Worm (Caenorhabditis elegans) whole organism, L1 larva: ENCODE measurements around the gene F21F8.5.

Source experiments
- F16B12.6 ChIP-seq: fragments of 150-350 bp; optimal IDR thresholded peaks from 2 replicates; lab custom pipeline; 2014; ENCODE audit warnings: missing biosample characterization, missing genetic modification characterization
- aha-1 ChIP-seq: fragments of 150-350 bp; optimal IDR thresholded peaks from 2 replicates; lab custom pipeline; 2014; ENCODE audit warnings: missing biosample characterization, missing genetic modification characterization
- aly-2 ChIP-seq: fragments of 150-350 bp; optimal IDR thresholded peaks from 2 replicates; lab custom pipeline; 2014; ENCODE audit warnings: missing biosample characterization, missing genetic modification characterization
- ama-1 ChIP-seq: fragments of 150-350 bp; optimal IDR thresholded peaks from 2 replicates; lab custom pipeline; 2014
- blmp-1 ChIP-seq: fragments of 150-350 bp; optimal IDR thresholded peaks from 2 replicates; lab custom pipeline; 2014; ENCODE audit warnings: missing biosample characterization, missing genetic modification characterization
- efl-1 ChIP-seq, 4 experiments: fragments of 150-350 bp; optimal IDR thresholded peaks in 3 of 4; peaks in 1 of 4; 1 replicate in 1 of 4; 2 replicates in 3 of 4; lab custom pipeline; 2014; ENCODE audit warnings: missing biosample characterization in 2 of 4, missing genetic modification characterization in 2 of 4, missing genetic modification reagents in 2 of 4
- elt-2 ChIP-seq: sonication (generic microtip); optimal IDR thresholded peaks from 2 replicates; lab custom pipeline; 2016; ENCODE audit warnings: missing genetic modification characterization, mild to moderate bottlenecking, inconsistent platforms, missing compliant biosample characterization, missing genetic modification reagents
- elt-3 ChIP-seq, 6 experiments: fragments of 150-350 bp in 1 of 6; sonication (generic microtip); optimal IDR thresholded peaks; 2 replicates each; lab custom pipeline; 2017 to 2018; ENCODE audit warnings: missing biosample characterization in 6 of 6, missing genetic modification characterization in 6 of 6, inconsistent platforms in 1 of 6
- fkh-4 ChIP-seq: sonication (generic microtip); optimal IDR thresholded peaks from 2 replicates; lab custom pipeline; 2016; ENCODE audit warnings: missing compliant biosample characterization, missing genetic modification characterization, borderline replicate concordance
- fkh-8 ChIP-seq: sonication (generic microtip); optimal IDR thresholded peaks from 2 replicates; lab custom pipeline; 2016; ENCODE audit warnings: mild to moderate bottlenecking, missing genetic modification characterization, missing compliant biosample characterization
- fos-1 ChIP-seq: fragments of 150-350 bp; optimal IDR thresholded peaks from 2 replicates; lab custom pipeline; 2014; ENCODE audit warnings: missing biosample characterization, missing genetic modification characterization
- hlh-17 ChIP-seq: fragments of 200-800 bp; sonication (Bioruptor generic); optimal IDR thresholded peaks from 2 replicates; lab custom pipeline; 2018; ENCODE audit warnings: missing genetic modification characterization, mild to moderate bottlenecking, missing compliant biosample characterization, moderate library complexity, borderline replicate concordance
- hlh-4 ChIP-seq: sonication (generic microtip); optimal IDR thresholded peaks from 2 replicates; lab custom pipeline; 2016; ENCODE audit warnings: mild to moderate bottlenecking, missing genetic modification characterization, missing compliant biosample characterization
- isw-1 ChIP-seq: fragments of 200-800 bp; sonication (Bioruptor generic); IDR thresholded peaks from 2 replicates; pipeline ENCODE4 v1.3.6; 2022; ENCODE audit warnings: missing genetic modification characterization, missing compliant biosample characterization
- jun-1 ChIP-seq: fragments of 150-350 bp; optimal IDR thresholded peaks from 2 replicates; lab custom pipeline; 2014; ENCODE audit warnings: missing biosample characterization, missing genetic modification reagents, missing genetic modification characterization
- lin-13 ChIP-seq: fragments of 150-350 bp; optimal IDR thresholded peaks from 2 replicates; lab custom pipeline; 2014; ENCODE audit warnings: missing biosample characterization, missing genetic modification reagents, missing genetic modification characterization
- lin-14 ChIP-seq: fragments of 200-800 bp; sonication (Bioruptor generic); optimal IDR thresholded peaks from 2 replicates; lab custom pipeline; 2018; ENCODE audit warnings: mild to moderate bottlenecking, missing genetic modification characterization, moderate library complexity, missing compliant biosample characterization
- lin-35 ChIP-seq, 2 experiments: fragments of 150-350 bp; optimal IDR thresholded peaks; 2 replicates each; lab custom pipeline; 2014; ENCODE audit warnings: missing biosample characterization in 2 of 2, missing genetic modification characterization in 2 of 2, missing genetic modification reagents in 2 of 2
- lsy-2 ChIP-seq, 2 experiments: fragments of 150-350 bp; optimal IDR thresholded peaks; 2 replicates each; lab custom pipeline; 2014; ENCODE audit warnings: missing biosample characterization in 2 of 2, missing genetic modification characterization in 2 of 2
- mab-9 ChIP-seq: fragments of 200-800 bp; sonication (Bioruptor generic); IDR thresholded peaks from 2 replicates; pipeline ENCODE4 v1.3.6; 2022; ENCODE audit warnings: missing genetic modification reagents, missing genetic modification characterization, missing compliant biosample characterization
- mef-2 ChIP-seq: fragments of 150-350 bp; optimal IDR thresholded peaks from 2 replicates; lab custom pipeline; 2014; ENCODE audit warnings: missing biosample characterization, missing genetic modification characterization
- mep-1 ChIP-seq: fragments of 150-350 bp; optimal IDR thresholded peaks from 2 replicates; lab custom pipeline; 2014; ENCODE audit warnings: missing biosample characterization, missing genetic modification characterization
- nhr-20 ChIP-seq: sonication (generic microtip); optimal IDR thresholded peaks from 2 replicates; lab custom pipeline; 2016; ENCODE audit warnings: mild to moderate bottlenecking, missing genetic modification characterization, missing compliant biosample characterization
- nhr-237 ChIP-seq: fragments of 150-350 bp; optimal IDR thresholded peaks from 2 replicates; lab custom pipeline; 2014; ENCODE audit warnings: missing biosample characterization, missing genetic modification characterization
- nhr-28 ChIP-seq: fragments of 150-350 bp; optimal IDR thresholded peaks from 2 replicates; lab custom pipeline; 2014; ENCODE audit warnings: missing biosample characterization, missing genetic modification characterization
- nhr-76 ChIP-seq: sonication (generic microtip); optimal IDR thresholded peaks from 2 replicates; lab custom pipeline; 2017; ENCODE audit warnings: missing biosample characterization, missing genetic modification characterization
- nhr-77 ChIP-seq: fragments of 150-350 bp; optimal IDR thresholded peaks from 2 replicates; lab custom pipeline; 2014; ENCODE audit warnings: missing biosample characterization, missing genetic modification characterization
- nhr-90 ChIP-seq: sonication (generic microtip); optimal IDR thresholded peaks from 2 replicates; lab custom pipeline; 2016; ENCODE audit warnings: mild to moderate bottlenecking, missing genetic modification characterization, missing compliant biosample characterization; ENCODE audit not compliant: poor library complexity
- pag-3 ChIP-seq: sonication (generic microtip); optimal IDR thresholded peaks from 2 replicates; lab custom pipeline; 2017; ENCODE audit warnings: missing genetic modification characterization, mild to moderate bottlenecking, missing compliant biosample characterization, antibody characterized with exemption, borderline replicate concordance; ENCODE audit not compliant: insufficient read depth
- pax-3 ChIP-seq: fragments of 200-800 bp; sonication (Bioruptor generic); optimal IDR thresholded peaks from 2 replicates; lab custom pipeline; 2018; ENCODE audit warnings: mild to moderate bottlenecking, missing genetic modification characterization, moderate library complexity, missing compliant biosample characterization
- pqm-1 ChIP-seq: sonication (generic microtip); optimal IDR thresholded peaks from 3 replicates; lab custom pipeline; 2017; ENCODE audit warnings: missing biosample characterization, missing genetic modification characterization
- sptf-1 ChIP-seq: fragments of 150-350 bp; optimal IDR thresholded peaks from 2 replicates; lab custom pipeline; 2014; ENCODE audit warnings: missing biosample characterization, missing genetic modification characterization
- tlp-1 ChIP-seq: fragments of 150-350 bp; optimal IDR thresholded peaks from 2 replicates; lab custom pipeline; 2014; ENCODE audit warnings: missing biosample characterization, missing genetic modification characterization
- unc-30 ChIP-seq: sonication (generic microtip); optimal IDR thresholded peaks from 2 replicates; lab custom pipeline; 2017; ENCODE audit warnings: missing biosample characterization, missing genetic modification characterization
- unc-98 ChIP-seq: fragments of 200-800 bp; sonication (Bioruptor generic); IDR thresholded peaks from 2 replicates; pipeline ENCODE4 v1.3.6; 2022; ENCODE audit warnings: missing genetic modification characterization, missing compliant biosample characterization
- xbp-1 ChIP-seq: sonication (generic microtip); optimal IDR thresholded peaks from 2 replicates; lab custom pipeline; 2016; ENCODE audit warnings: missing genetic modification characterization, missing compliant biosample characterization

Gene F21F8.5

DNA sequence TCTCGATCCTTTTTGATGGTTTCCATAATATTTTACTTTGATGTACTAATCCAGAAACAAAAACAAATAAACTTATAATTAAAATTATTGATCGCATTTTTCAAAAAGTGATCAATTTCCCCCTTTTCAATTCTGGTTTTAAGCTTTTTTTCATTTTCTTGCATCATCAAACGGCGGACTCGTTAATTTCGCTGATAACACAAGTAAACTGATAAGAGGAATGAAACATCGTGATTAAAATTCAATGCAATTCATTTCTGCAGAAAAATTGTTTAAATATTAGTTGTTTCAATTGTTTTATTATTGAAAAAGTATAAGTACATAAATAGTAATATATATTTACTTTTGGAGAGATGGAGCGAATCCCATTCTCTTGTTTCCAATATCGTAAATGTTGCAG is 1.1 kb upstream of the F21F8.5 start:
- TF ChIP-seq jun-1 (peak; percentile 13), aly-2 (tag; lab: Kevin White, UChicago) (peak; percentile 64), mep-1 (no peak), lin-35 (GFP tag; optimal IDR thresholded peaks at IDR 0.05; lab: Kevin White, UChicago) (peak in 1 of 2 experiments; percentile 31), tlp-1 (tag; lab: Kevin White, UChicago) (peak; percentile 87), elt-2 (tag; lab: Kevin White, UChicago) (peak; percentile 95), xbp-1 (no peak), pag-3 (tag; lab: Kevin White, UChicago) (no peak), lin-14 (GFP tag; lab: Kevin White, UChicago) (no peak)

DNA sequence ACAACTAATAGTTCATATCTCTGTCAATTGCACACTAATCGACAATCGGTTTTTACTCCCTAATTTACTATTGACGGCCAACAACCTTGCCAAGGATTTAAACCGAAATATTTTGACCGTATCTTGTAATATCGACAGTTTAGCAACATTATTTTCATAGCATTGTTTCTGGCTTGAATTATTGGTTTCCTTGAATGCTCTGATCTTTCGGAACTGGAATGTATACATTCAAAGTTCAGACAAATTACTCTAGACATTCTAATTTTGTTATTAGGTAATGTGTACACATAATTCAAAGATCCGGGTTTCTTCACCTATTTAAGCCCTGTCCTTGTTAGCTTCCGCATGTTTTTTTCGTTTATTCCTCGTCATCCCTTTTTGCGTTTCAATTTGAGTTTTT is 2.2 kb downstream of the F21F8.5 start, which contains the start of gene C16D9.9:
Gene C16D9.9 (plus strand): TSS at position 301 of the 400 bp plus-strand sequence.
- no peak for TF ChIP-seq unc-30 (tag; lab: Kevin White, UChicago)
- TF ChIP-seq lin-13 (GFP tag; lab: Kevin White, UChicago): no peak
- no peak for TF ChIP-seq aha-1
- TF ChIP-seq pqm-1: no peak
- no peak for TF ChIP-seq mab-9
- TF ChIP-seq elt-3 (tag; optimal IDR thresholded peaks at IDR 0.05; lab: Kevin White, UChicago): no peak
- TF ChIP-seq lsy-2 (tag; optimal IDR thresholded peaks at IDR 0.05; lab: Kevin White, UChicago): no peak

DNA sequence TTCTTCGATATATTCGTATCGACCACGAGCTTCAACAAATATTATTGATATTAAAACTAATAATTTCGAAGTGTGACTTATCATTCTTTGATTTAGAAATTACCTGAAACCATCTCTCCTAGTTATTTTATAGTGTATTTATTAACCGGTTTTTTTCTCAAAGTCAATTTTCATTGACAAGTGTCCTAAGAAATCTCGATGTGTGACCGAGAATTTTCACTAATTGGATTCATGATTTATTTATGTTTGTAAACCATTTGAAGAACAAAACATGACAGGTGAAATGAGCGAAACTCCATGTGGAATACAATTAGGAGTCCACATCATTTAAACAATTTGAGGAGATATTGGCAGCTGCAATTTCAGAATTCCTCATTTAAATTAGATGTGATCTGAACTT is 2.7 kb downstream of the F21F8.5 start, which contains the start of gene C16D9.8:
Gene C16D9.8 (minus strand): TSS at position 101 of the 400 bp plus-strand sequence.
- no peak for TF ChIP-seq nhr-76 (tag; lab: Kevin White, UChicago)
- TF ChIP-seq hlh-4 (tag; lab: Kevin White, UChicago): peak; percentile 56
- no peak for TF ChIP-seq fos-1 (tag; lab: Kevin White, UChicago)

DNA sequence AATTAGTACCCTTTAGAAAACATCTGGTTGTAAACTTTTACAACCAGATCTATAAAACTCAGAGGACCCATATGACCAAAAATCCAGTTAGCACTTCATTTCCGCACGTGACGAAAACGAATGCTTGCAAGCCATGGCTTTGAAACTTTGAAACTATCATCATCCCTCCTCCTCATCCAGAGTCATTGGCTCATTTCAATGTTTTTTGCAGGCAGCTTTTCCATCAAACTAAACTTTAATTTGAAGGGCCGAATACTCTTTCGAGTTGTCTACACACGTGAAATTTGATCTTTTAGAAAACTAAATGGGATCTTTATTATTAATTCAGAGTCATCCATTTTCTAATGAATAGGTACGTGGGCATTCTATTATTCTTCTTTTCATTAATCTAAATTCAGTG is 3.9 kb downstream of the F21F8.5 start:
- no peak for TF ChIP-seq F16B12.6
- TF ChIP-seq lin-14 (GFP tag; lab: Kevin White, UChicago): peak; percentile 13

DNA sequence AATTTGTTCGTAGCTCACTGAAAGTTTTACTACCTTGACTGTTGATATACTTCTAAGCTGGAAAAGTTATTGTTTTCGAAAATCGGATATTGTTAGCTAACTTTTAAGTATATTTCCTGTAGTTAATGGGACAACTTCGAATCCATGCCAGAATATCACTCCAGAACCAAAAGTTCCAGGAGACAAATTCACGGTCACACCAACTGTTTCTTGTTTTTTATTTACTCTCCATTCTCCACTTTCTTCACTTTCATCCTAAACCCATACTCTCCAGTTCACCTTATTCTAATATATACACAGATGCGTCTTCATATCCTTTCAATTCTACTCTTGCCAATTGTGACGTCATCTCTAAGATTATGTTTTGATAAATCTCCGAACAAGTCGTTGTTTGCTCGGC is 7.1 kb downstream of the F21F8.5 start, which contains the start of gene C16D9.1:
Gene C16D9.1 (plus strand): TSS at position 301 of the 400 bp plus-strand sequence.
- no peak for TF ChIP-seq nhr-77
- TF ChIP-seq fos-1 (tag; lab: Kevin White, UChicago): no peak
- no peak for TF ChIP-seq mef-2
- TF ChIP-seq elt-2 (tag; lab: Kevin White, UChicago): no peak
- TF ChIP-seq nhr-28 (tag; lab: Kevin White, UChicago): no peak
- no peak for TF ChIP-seq ama-1 (lab: Kevin White, UChicago)
- TF ChIP-seq fkh-8 (tag; lab: Kevin White, UChicago): no peak
- TF ChIP-seq sptf-1 (tag; lab: Kevin White, UChicago): no peak
- no peak for TF ChIP-seq nhr-20
- no peak for TF ChIP-seq isw-1
- no peak for TF ChIP-seq nhr-90 (tag; lab: Kevin White, UChicago)
- TF ChIP-seq lsy-2 (tag; optimal IDR thresholded peaks at IDR 0.05; lab: Kevin White, UChicago): no peak
- no peak for TF ChIP-seq pax-3 (tag; lab: Kevin White, UChicago)

DNA sequence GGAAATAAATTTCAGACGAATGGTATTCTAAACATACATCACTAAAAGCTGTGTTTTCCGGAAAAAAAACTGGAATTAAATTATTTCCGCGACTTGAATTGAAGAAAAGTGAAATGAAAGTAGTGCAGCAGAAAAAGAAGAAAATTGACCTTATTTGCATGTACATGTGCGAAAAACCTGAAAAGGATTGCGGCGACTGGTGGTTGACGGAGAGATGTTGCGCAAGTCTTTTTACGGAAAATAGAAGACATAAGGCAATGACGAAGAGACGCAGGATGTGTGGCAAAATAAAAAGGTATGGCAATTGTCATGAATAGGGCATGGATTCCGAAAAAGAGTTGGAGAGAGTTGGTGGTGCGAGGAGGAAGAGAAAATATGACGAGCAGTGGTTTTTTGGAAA is 11.2 kb downstream of the F21F8.5 start:
- TF ChIP-seq fkh-4 (no peak), blmp-1 (tag; lab: Kevin White, UChicago) (peak; percentile 68), lin-14 (GFP tag; lab: Kevin White, UChicago) (peak; percentile 6)

DNA sequence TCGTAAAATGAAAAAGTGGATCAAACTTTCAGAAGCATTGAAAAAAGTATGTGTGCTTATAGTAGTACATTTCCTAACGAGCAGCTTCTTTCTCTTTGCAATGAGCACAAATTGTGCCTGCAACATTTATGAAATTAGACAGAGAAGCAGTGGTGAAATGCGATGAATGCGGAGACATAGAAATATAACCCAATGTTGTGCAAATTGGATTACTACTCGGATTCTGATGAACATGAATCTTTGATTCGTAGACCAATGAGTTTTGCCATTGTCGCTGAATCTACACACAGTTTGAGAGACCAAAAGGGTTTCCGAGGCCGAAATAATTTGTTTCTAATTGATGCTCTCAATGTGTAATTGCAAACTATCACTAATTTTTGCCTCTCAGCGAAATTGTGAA is 12.2 kb downstream of the F21F8.5 start:
- no peak for TF ChIP-seq nhr-76 (tag; lab: Kevin White, UChicago)
- no peak for TF ChIP-seq mep-1
- TF ChIP-seq hlh-17 (GFP tag; lab: Kevin White, UChicago): no peak
- TF ChIP-seq pag-3 (tag; lab: Kevin White, UChicago): no peak
- TF ChIP-seq ama-1 (lab: Kevin White, UChicago): no peak
- TF ChIP-seq lin-14 (GFP tag; lab: Kevin White, UChicago): peak; percentile 18
- no peak for TF ChIP-seq efl-1 (optimal IDR thresholded peaks at IDR 0.05; lab: Kevin White, UChicago)
- peak in 1 of 2 experiments; percentile 41 for TF ChIP-seq efl-1 (GFP tag; optimal IDR thresholded peaks at IDR 0.05 in 1 of 2; lab: Kevin White, UChicago)
- no peak for TF ChIP-seq nhr-237 (tag; lab: Kevin White, UChicago)
- TF ChIP-seq fos-1 (tag; lab: Kevin White, UChicago): no peak
- TF ChIP-seq unc-98 (GFP tag; lab: Robert Waterston, UW): no peak
